Fruit fly (Drosophila melanogaster) whole organism, embryonic: ENCODE data around the gene CG46459.

Source experiments
- Aef1 ChIP-seq: fragments of 200-800 bp; sonication (Bioruptor generic); IDR thresholded peaks from 3 replicates; pipeline ENCODE4 v1.3.6; 2022; ENCODE audit warnings: missing biosample characterization, missing genetic modification characterization
- CG10565 ChIP-seq: fragments of 200-800 bp; sonication (Bioruptor generic); optimal IDR thresholded peaks from 3 replicates; lab custom pipeline; 2016; ENCODE audit warnings: missing biosample characterization, mild to moderate bottlenecking, missing genetic modification characterization
- CG12071 ChIP-seq: fragments of 200-800 bp; sonication (Bioruptor generic); optimal IDR thresholded peaks from 3 replicates; lab custom pipeline; 2018; ENCODE audit warnings: missing biosample characterization, mild to moderate bottlenecking, missing genetic modification characterization
- CG16863 ChIP-seq: fragments of 200-800 bp; sonication (Bioruptor generic); optimal IDR thresholded peaks from 3 replicates; lab custom pipeline; 2016; ENCODE audit warnings: missing biosample characterization, missing genetic modification characterization
- CG17359 ChIP-seq: fragments of 200-800 bp; sonication (Bioruptor generic); optimal IDR thresholded peaks from 3 replicates; lab custom pipeline; 2018; ENCODE audit warnings: missing biosample characterization, mild to moderate bottlenecking, missing genetic modification characterization, moderate library complexity
- CG18011 ChIP-seq: fragments of 200-800 bp; sonication (Bioruptor generic); optimal IDR thresholded peaks from 2 replicates; lab custom pipeline; 2017; ENCODE audit warnings: missing biosample characterization, missing genetic modification characterization, mild to moderate bottlenecking, moderate library complexity, missing genotype
- CG2120 ChIP-seq: fragments of 200-800 bp; sonication (Bioruptor generic); optimal IDR thresholded peaks from 3 replicates; lab custom pipeline; 2016; ENCODE audit warnings: missing biosample characterization, missing genetic modification characterization
- CG2712 ChIP-seq: fragments of 200-800 bp; optimal IDR thresholded peaks from 3 replicates; lab custom pipeline; 2019; ENCODE audit warnings: missing biosample characterization, mild to moderate bottlenecking, missing genetic modification characterization, moderate library complexity
- CG30403 ChIP-seq: fragments of 200-800 bp; sonication (Bioruptor generic); optimal IDR thresholded peaks from 3 replicates; lab custom pipeline; 2016; ENCODE audit warnings: missing biosample characterization, missing genetic modification characterization
- CG31224 ChIP-seq: fragments of 200-800 bp; sonication (Bioruptor generic); IDR thresholded peaks from 2 replicates; pipeline ENCODE4 v1.3.6; 2022; ENCODE audit warnings: missing biosample characterization, missing genetic modification characterization
- CG31388 ChIP-seq: fragments of 200-800 bp; sonication (Bioruptor generic); optimal IDR thresholded peaks from 2 replicates; lab custom pipeline; 2016; ENCODE audit warnings: missing biosample characterization, missing genetic modification characterization
- CG4360 ChIP-seq: fragments of 200-800 bp; sonication (Bioruptor generic); IDR thresholded peaks from 2 replicates; pipeline ENCODE4 v1.3.6; 2022; ENCODE audit warnings: missing biosample characterization, missing genetic modification characterization
- CG4617 ChIP-seq: fragments of 200-800 bp; sonication (Bioruptor generic); optimal IDR thresholded peaks from 3 replicates; lab custom pipeline; 2016; ENCODE audit warnings: missing biosample characterization, missing genetic modification characterization, borderline replicate concordance
- CG4730 ChIP-seq: fragments of 200-800 bp; sonication (Bioruptor generic); IDR thresholded peaks from 2 replicates; pipeline ENCODE4 v1.3.6; 2022; ENCODE audit warnings: missing biosample characterization, missing genetic modification characterization
- CG6272 ChIP-seq: fragments of 200-800 bp; sonication (Bioruptor generic); IDR thresholded peaks from 2 replicates; pipeline ENCODE4 v1.3.6; 2022; ENCODE audit warnings: missing biosample characterization, missing genetic modification characterization
- CG6689 ChIP-seq: fragments of 200-800 bp; sonication (Bioruptor generic); IDR thresholded peaks from 2 replicates; pipeline ENCODE4 v1.3.6; 2022; ENCODE audit warnings: missing biosample characterization, missing genetic modification characterization
- CG8290 ChIP-seq, 3 experiments: fragments of 200-800 bp; sonication (Bioruptor generic); optimal IDR thresholded peaks; 2 replicates each; lab custom pipeline; 2016 to 2019; ENCODE audit warnings: missing biosample characterization in 3 of 3, missing genetic modification characterization in 3 of 3, mild to moderate bottlenecking in 2 of 3, moderate library complexity in 1 of 3
- Chrac-16 ChIP-seq: fragments of 200-800 bp; sonication (Bioruptor generic); optimal IDR thresholded peaks from 3 replicates; lab custom pipeline; 2016; ENCODE audit warnings: missing biosample characterization, missing genetic modification characterization
- Dp ChIP-seq: fragments of 200-800 bp; sonication (Bioruptor generic); optimal IDR thresholded peaks from 2 replicates; lab custom pipeline; 2018; ENCODE audit warnings: missing biosample characterization, mild to moderate bottlenecking, missing genetic modification characterization, moderate library complexity
- Fer3 ChIP-seq: fragments of 200-800 bp; sonication (Bioruptor generic); optimal IDR thresholded peaks from 2 replicates; lab custom pipeline; 2018; ENCODE audit warnings: missing biosample characterization, mild to moderate bottlenecking, missing genetic modification characterization, moderate library complexity
- HLH4C ChIP-seq: fragments of 200-800 bp; sonication (Bioruptor generic); IDR thresholded peaks from 3 replicates; pipeline ENCODE4 v1.3.6; 2022; ENCODE audit warnings: missing biosample characterization, missing genetic modification characterization; ENCODE audit not compliant: partially characterized antibody
- Hsf ChIP-seq: fragments of 200-800 bp; sonication (Bioruptor generic); optimal IDR thresholded peaks from 3 replicates; lab custom pipeline; 2016; ENCODE audit warnings: missing biosample characterization, missing genetic modification characterization
- MBD-R2 ChIP-seq: fragments of 200-800 bp; sonication (Bioruptor generic); IDR thresholded peaks from 2 replicates; pipeline ENCODE4 v1.3.6; 2022; ENCODE audit warnings: missing biosample characterization, missing genetic modification characterization
- Xrp1 ChIP-seq: fragments of 200-800 bp; sonication (Bioruptor generic); IDR thresholded peaks from 2 replicates; pipeline ENCODE4 v1.3.6; 2022; ENCODE audit warnings: missing biosample characterization, missing genetic modification characterization
- abd-A ChIP-seq: fragments of 200-800 bp; sonication (Bioruptor generic); optimal IDR thresholded peaks from 3 replicates; lab custom pipeline; 2019; ENCODE audit warnings: missing biosample characterization, mild to moderate bottlenecking, missing genetic modification characterization, moderate library complexity
- ato ChIP-seq: fragments of 200-800 bp; sonication (Bioruptor generic); IDR thresholded peaks from 2 replicates; pipeline ENCODE4 v1.3.6; 2022; ENCODE audit warnings: missing biosample characterization, missing genetic modification characterization; ENCODE audit not compliant: partially characterized antibody
- bsh ChIP-seq, 2 experiments: fragments of 200-800 bp; sonication (Bioruptor generic); optimal IDR thresholded peaks; 2 replicates each; lab custom pipeline; 2017 to 2018; ENCODE audit warnings: mild to moderate bottlenecking in 2 of 2, missing biosample characterization in 2 of 2, missing genetic modification characterization in 2 of 2, moderate library complexity in 1 of 2
- cato ChIP-seq: fragments of 200-800 bp; sonication (Bioruptor generic); optimal IDR thresholded peaks from 2 replicates; lab custom pipeline; 2016; ENCODE audit warnings: missing biosample characterization, missing genetic modification characterization, borderline replicate concordance
- chif ChIP-seq, 2 experiments: fragments of 200-800 bp; sonication (Bioruptor generic); optimal IDR thresholded peaks; 3 replicates each; lab custom pipeline; 2016; ENCODE audit warnings: missing biosample characterization in 2 of 2, missing genetic modification characterization in 2 of 2
- chinmo ChIP-seq: fragments of 200-800 bp; sonication (Bioruptor generic); IDR thresholded peaks from 4 replicates; pipeline ENCODE4 v1.3.6; 2022; ENCODE audit warnings: missing biosample characterization, missing genetic modification characterization; ENCODE audit not compliant: partially characterized antibody
- dati ChIP-seq: fragments of 200-800 bp; sonication (Bioruptor generic); IDR thresholded peaks from 2 replicates; pipeline ENCODE4 v1.3.6; 2022; ENCODE audit warnings: missing biosample characterization, missing genetic modification characterization
- dm ChIP-seq: fragments of 200-800 bp; sonication (Bioruptor generic); optimal IDR thresholded peaks from 3 replicates; lab custom pipeline; 2016; ENCODE audit warnings: missing biosample characterization, missing genetic modification characterization
- dysf ChIP-seq: fragments of 200-800 bp; sonication (Bioruptor generic); IDR thresholded peaks from 3 replicates; pipeline ENCODE4 v1.3.6; 2022; ENCODE audit warnings: missing biosample characterization, missing genetic modification characterization
- fd3F ChIP-seq: fragments of 200-800 bp; sonication (Bioruptor generic); optimal IDR thresholded peaks from 2 replicates; lab custom pipeline; 2018; ENCODE audit warnings: missing biosample characterization, mild to moderate bottlenecking, missing genetic modification characterization, moderate library complexity
- gcm ChIP-seq: fragments of 200-800 bp; sonication (Bioruptor generic); optimal IDR thresholded peaks from 2 replicates; lab custom pipeline; 2019; ENCODE audit warnings: missing biosample characterization, mild to moderate bottlenecking, missing genetic modification characterization, moderate library complexity
- gfzf ChIP-seq: fragments of 200-800 bp; sonication (Bioruptor generic); optimal IDR thresholded peaks from 2 replicates; lab custom pipeline; 2016; ENCODE audit warnings: missing biosample characterization, mild to moderate bottlenecking, missing genetic modification characterization, moderate library complexity
- hkb ChIP-seq, 2 experiments: fragments of 200-800 bp in 1 of 2; fragments of >200 bp in 1 of 2; sonication (Bioruptor generic) in 1 of 2; IDR thresholded peaks in 1 of 2; optimal IDR thresholded peaks in 1 of 2; 2 replicates each; pipeline versions ENCODE4 v1.3.6 to Lab custom; 2017 to 2022; ENCODE audit warnings: missing biosample characterization in 1 of 2, missing genetic modification characterization in 1 of 2
- kay ChIP-seq: fragments of 200-800 bp; sonication (Bioruptor generic); optimal IDR thresholded peaks from 2 replicates; lab custom pipeline; 2016; ENCODE audit warnings: missing biosample characterization, missing genetic modification characterization
- lbe ChIP-seq: fragments of 200-800 bp; sonication (Bioruptor generic); optimal IDR thresholded peaks from 2 replicates; lab custom pipeline; 2016; ENCODE audit warnings: missing biosample characterization, mild to moderate bottlenecking, missing genetic modification characterization
- lola ChIP-seq, 3 experiments: fragments of >200 bp in 2 of 3; fragments of 200-800 bp in 1 of 3; sonication (Bioruptor generic) in 1 of 3; optimal IDR thresholded peaks; 2 replicates each; lab custom pipeline; 2017 to 2019; ENCODE audit warnings: missing biosample characterization in 3 of 3, missing genetic modification characterization in 3 of 3, mild to moderate bottlenecking in 1 of 3, moderate library complexity in 1 of 3
- mirr ChIP-seq: fragments of 200-800 bp; sonication (Bioruptor generic); optimal IDR thresholded peaks from 3 replicates; lab custom pipeline; 2018; ENCODE audit warnings: missing biosample characterization, mild to moderate bottlenecking, missing genetic modification characterization
- pho ChIP-seq: fragments of 200-800 bp; sonication (Bioruptor generic); optimal IDR thresholded peaks from 2 replicates; lab custom pipeline; 2016; ENCODE audit warnings: missing biosample characterization, missing genetic modification characterization
- prd ChIP-seq, 3 experiments: fragments of >200 bp in 2 of 3; fragments of 200-800 bp in 1 of 3; sonication (Bioruptor generic) in 1 of 3; optimal IDR thresholded peaks in 2 of 3; IDR thresholded peaks in 1 of 3; 2 replicates in 2 of 3; 3 replicates in 1 of 3; pipeline versions ENCODE4 v1.3.6 to Lab custom; 2017 to 2022; ENCODE audit warnings: missing biosample characterization in 1 of 3, missing genetic modification characterization in 1 of 3
- ranshi ChIP-seq: fragments of 200-800 bp; sonication (Bioruptor generic); IDR thresholded peaks from 2 replicates; pipeline ENCODE4 v1.3.6; 2022; ENCODE audit warnings: missing biosample characterization, missing genetic modification characterization
- row ChIP-seq: fragments of 200-800 bp; sonication (Bioruptor generic); IDR thresholded peaks from 3 replicates; pipeline ENCODE4 v1.3.6; 2022; ENCODE audit warnings: missing biosample characterization, missing genetic modification characterization
- sug ChIP-seq: fragments of 200-800 bp; optimal IDR thresholded peaks from 2 replicates; lab custom pipeline; 2019; ENCODE audit warnings: missing biosample characterization, mild to moderate bottlenecking, missing genetic modification characterization, moderate library complexity
- unc-4 ChIP-seq: fragments of 200-800 bp; sonication (Bioruptor generic); IDR thresholded peaks from 2 replicates; pipeline ENCODE4 v1.3.6; 2022; ENCODE audit warnings: missing biosample characterization, missing genetic modification characterization; ENCODE audit not compliant: partially characterized antibody
- zfh1 ChIP-seq: fragments of 200-800 bp; sonication (Bioruptor generic); IDR thresholded peaks from 3 replicates; pipeline ENCODE4 v1.3.6; 2022; ENCODE audit warnings: missing biosample characterization, missing genetic modification characterization

Gene CG46459

DNA sequence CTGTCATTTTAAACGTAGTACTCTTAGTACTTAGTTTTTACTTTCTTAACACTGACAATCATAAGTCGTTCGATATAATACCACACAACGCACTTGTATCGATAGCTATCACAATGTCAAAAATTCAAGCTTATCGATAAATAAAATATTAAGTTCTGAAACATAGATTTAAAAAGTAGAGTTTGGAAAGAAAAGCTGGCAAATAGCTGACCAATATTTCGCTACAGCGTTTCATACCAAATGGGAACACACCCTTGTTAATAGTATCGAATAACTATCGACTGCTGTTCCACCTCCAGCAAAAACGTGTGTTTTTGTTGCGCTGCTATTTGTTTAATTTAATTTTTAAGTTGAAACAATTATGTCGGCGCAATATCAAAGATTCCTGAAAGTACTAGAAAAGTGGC lies at the start of gene CG46459, which contains the start of the genes pug and CG14683 (continued):
- TF ChIP-seq unc-4 (GFP tag; lab: Robert Waterston, UW) = peak; percentile 96
- TF ChIP-seq mirr (GFP tag; lab: Kevin White, UChicago) = no peak
- TF ChIP-seq CG31224 = 0 out of 2 replicates have a peak, but pooled peaks have one; percentile 16
- no peak; the same call in 1 of the 2 replicates for TF ChIP-seq CG6272
- TF ChIP-seq CG10565 (GFP tag; lab: Kevin White, UChicago) = no peak
- peak; percentile 58 for TF ChIP-seq CG8290 (GFP tag; optimal IDR thresholded peaks at IDR 0.05; lab: Kevin White, UChicago)
- no peak for TF ChIP-seq CG8290 (tag; optimal IDR thresholded peaks at IDR 0.05; lab: Kevin White, UChicago)
- peak; percentile 8 for TF ChIP-seq CG17359 (tag; lab: Kevin White, UChicago)
- TF ChIP-seq lola (GFP tag; optimal IDR thresholded peaks at IDR 0.05; lab: Kevin White, UChicago) = peak in 1 of 3 experiments; percentile 26
- TF ChIP-seq abd-A (tag; lab: Kevin White, UChicago) = no peak
- peak; percentile 60 for TF ChIP-seq CG4617 (GFP tag; lab: Kevin White, UChicago)
- peak; percentile 90 for TF ChIP-seq ato (GFP tag; lab: Robert Waterston, UW)
- TF ChIP-seq CG4360 (GFP tag; lab: Robert Waterston, UW) = peak; percentile 8; the same call in 1 of the 2 replicates
- TF ChIP-seq Dp (GFP tag; lab: Kevin White, UChicago) = peak; percentile 63
- TF ChIP-seq CG12071 (GFP tag; lab: Kevin White, UChicago) = no peak
- TF ChIP-seq sug (tag; lab: Kevin White, UChicago) = peak; percentile 8
- TF ChIP-seq MBD-R2 (GFP tag; lab: Robert Waterston, UW) = peak; percentile 35; the same call in 1 of the 2 replicates
- TF ChIP-seq zfh1 (GFP tag; lab: Robert Waterston, UW) = no peak
- peak; percentile 41 for TF ChIP-seq Hsf (GFP tag; lab: Kevin White, UChicago)
- peak; percentile 6 for TF ChIP-seq Fer3
- TF ChIP-seq dm (GFP tag; lab: Kevin White, UChicago) = peak; percentile 73
- TF ChIP-seq CG30403 = peak; percentile 60
- TF ChIP-seq ranshi (GFP tag; lab: Robert Waterston, UW) = 0 out of 2 replicates have a peak, but pooled peaks have one; percentile 32
- peak; percentile 95 for TF ChIP-seq HLH4C (GFP tag; lab: Robert Waterston, UW)
- no peak for TF ChIP-seq CG31388 (GFP tag; lab: Kevin White, UChicago)
- TF ChIP-seq bsh (GFP tag; optimal IDR thresholded peaks at IDR 0.05; lab: Kevin White, UChicago) = peak in 1 of 2 experiments; percentile 9
- TF ChIP-seq Xrp1 (GFP tag; lab: Robert Waterston, UW) = no peak
- TF ChIP-seq chif (GFP tag; optimal IDR thresholded peaks at IDR 0.05; lab: Kevin White, UChicago) = peak in 1 of 2 experiments; percentile 21
- peak; percentile 51 for TF ChIP-seq lbe (GFP tag; lab: Kevin White, UChicago)
- peak; percentile 38 for TF ChIP-seq pho (GFP tag; lab: Kevin White, UChicago)
- TF ChIP-seq cato (GFP tag; lab: Kevin White, UChicago) = no peak
- no peak for TF ChIP-seq prd (optimal IDR thresholded peaks at IDR 0.05; lab: Kevin White, UChicago)
- peak; percentile 48; the same call in 1 of the 3 replicates for TF ChIP-seq prd (GFP tag; IDR thresholded peaks at IDR 0.05; lab: Robert Waterston, UW)
- no peak for TF ChIP-seq Aef1
- TF ChIP-seq gfzf (GFP tag; lab: Kevin White, UChicago) = peak; percentile 52
- peak; percentile 2 for TF ChIP-seq kay
- no peak for TF ChIP-seq hkb (optimal IDR thresholded peaks at IDR 0.05; lab: Kevin White, UChicago)
- peak; percentile 35; the same call in 1 of the 2 replicates for TF ChIP-seq hkb (GFP tag; IDR thresholded peaks at IDR 0.05; lab: Robert Waterston, UW)
- TF ChIP-seq CG18011 (GFP tag; lab: Kevin White, UChicago) = peak; percentile 2
- no peak for TF ChIP-seq fd3F (GFP tag; lab: Kevin White, UChicago)
- peak; percentile 12 for TF ChIP-seq CG16863
- TF ChIP-seq gcm (GFP tag; lab: Kevin White, UChicago) = no peak
- TF ChIP-seq CG2712 (tag; lab: Kevin White, UChicago) = peak; percentile 69
- TF ChIP-seq row (GFP tag; lab: Robert Waterston, UW) = peak; percentile 72
- TF ChIP-seq CG6689 (GFP tag; lab: Robert Waterston, UW) = 0 out of 2 replicates have a peak, but pooled peaks have one; percentile 11
- peak; percentile 8 for TF ChIP-seq Chrac-16 (GFP tag; lab: Kevin White, UChicago)
- TF ChIP-seq CG2120 (GFP tag; lab: Kevin White, UChicago) = peak; percentile 64
- no peak for TF ChIP-seq dati (GFP tag; lab: Robert Waterston, UW)
- no peak for TF ChIP-seq CG4730 (GFP tag; lab: Robert Waterston, UW)
- peak; percentile 85; the same call in 3 of the 4 replicates for TF ChIP-seq chinmo (GFP tag; lab: Robert Waterston, UW)
- no peak for TF ChIP-seq dysf (GFP tag; lab: Robert Waterston, UW)
